Fruit fly (Drosophila melanogaster) whole organism, prepupa: Measurements from ENCODE around the gene CG34039.

Source experiments
- Blimp-1 ChIP-seq: fragments of 200-800 bp; sonication (Bioruptor generic); optimal IDR thresholded peaks from 3 replicates; lab custom pipeline; 2017; ENCODE audit warnings: missing biosample characterization, missing genetic modification characterization, mild to moderate bottlenecking, moderate library complexity, missing genetic modification reagents
- CG10631 ChIP-seq: fragments of 200-800 bp; sonication (Bioruptor generic); optimal IDR thresholded peaks from 2 replicates; lab custom pipeline; 2016; ENCODE audit warnings: missing biosample characterization, missing genetic modification characterization
- CG10669 ChIP-seq: fragments of 200-800 bp; sonication (Bioruptor generic); optimal IDR thresholded peaks from 3 replicates; lab custom pipeline; 2018; ENCODE audit warnings: missing biosample characterization, mild to moderate bottlenecking, missing genetic modification characterization, moderate library complexity
- CG11294 ChIP-seq: fragments of 200-800 bp; sonication (Bioruptor generic); IDR thresholded peaks from 2 replicates; pipeline ENCODE4 v1.3.6; 2022; ENCODE audit warnings: missing biosample characterization, missing genetic modification characterization
- CG11762 ChIP-seq: fragments of 200-800 bp; sonication (Bioruptor generic); optimal IDR thresholded peaks from 3 replicates; lab custom pipeline; 2016; ENCODE audit warnings: missing biosample characterization, missing genetic modification characterization; ENCODE audit not compliant: insufficient read depth
- CG11902 ChIP-seq: fragments of 200-800 bp; sonication (Bioruptor generic); optimal IDR thresholded peaks from 3 replicates; lab custom pipeline; 2016; ENCODE audit warnings: missing biosample characterization, missing genetic modification characterization
- CG15336 ChIP-seq: fragments of 200-800 bp; sonication (Bioruptor generic); IDR thresholded peaks from 2 replicates; pipeline ENCODE4 v1.3.6; 2022; ENCODE audit warnings: missing biosample characterization, missing genetic modification characterization
- CG1621 ChIP-seq: fragments of 200-800 bp; sonication (Bioruptor generic); optimal IDR thresholded peaks from 3 replicates; lab custom pipeline; 2018; ENCODE audit warnings: missing biosample characterization, mild to moderate bottlenecking, missing genetic modification characterization
- CG16779 ChIP-seq: fragments of 200-800 bp; sonication (Bioruptor generic); optimal IDR thresholded peaks from 3 replicates; lab custom pipeline; 2017; ENCODE audit warnings: missing biosample characterization, mild to moderate bottlenecking, missing genetic modification characterization
- CG3032 ChIP-seq: fragments of 200-800 bp; optimal IDR thresholded peaks from 2 replicates; lab custom pipeline; 2019; ENCODE audit warnings: missing biosample characterization, mild to moderate bottlenecking, missing genetic modification characterization, moderate library complexity
- CG31627 ChIP-seq: fragments of 200-800 bp; sonication (Bioruptor generic); optimal IDR thresholded peaks from 3 replicates; lab custom pipeline; 2016; ENCODE audit warnings: missing biosample characterization, missing genetic modification characterization
- CG32006 ChIP-seq: fragments of 200-800 bp; sonication (Bioruptor generic); optimal IDR thresholded peaks from 3 replicates; lab custom pipeline; 2017; ENCODE audit warnings: missing biosample characterization, mild to moderate bottlenecking, missing genetic modification characterization
- CG3919 ChIP-seq: fragments of 200-800 bp; sonication (Bioruptor generic); optimal IDR thresholded peaks from 3 replicates; lab custom pipeline; 2016; ENCODE audit warnings: missing biosample characterization, missing genetic modification characterization
- CG4318 ChIP-seq: fragments of 200-800 bp; sonication (Bioruptor generic); optimal IDR thresholded peaks from 3 replicates; lab custom pipeline; 2017; ENCODE audit warnings: missing biosample characterization, mild to moderate bottlenecking, missing genetic modification characterization
- CG6163 ChIP-seq: fragments of 200-800 bp; sonication (Bioruptor generic); IDR thresholded peaks from 3 replicates; pipeline ENCODE4 v1.3.6; 2022; ENCODE audit warnings: missing biosample characterization, missing genetic modification characterization
- CG6276 ChIP-seq: fragments of 200-800 bp; sonication (Bioruptor generic); optimal IDR thresholded peaks from 2 replicates; lab custom pipeline; 2017; ENCODE audit warnings: missing biosample characterization, mild to moderate bottlenecking, missing genetic modification characterization
- CG6792 ChIP-seq: fragments of 200-800 bp; sonication (Bioruptor generic); optimal IDR thresholded peaks from 3 replicates; lab custom pipeline; 2016; ENCODE audit warnings: missing biosample characterization, missing genetic modification characterization
- CG6808 ChIP-seq: fragments of 200-800 bp; sonication (Bioruptor generic); optimal IDR thresholded peaks from 3 replicates; lab custom pipeline; 2017; ENCODE audit warnings: missing biosample characterization, missing genetic modification characterization, mild to moderate bottlenecking, moderate library complexity, missing genetic modification reagents
- CG6854 ChIP-seq: fragments of 200-800 bp; sonication (Bioruptor generic); optimal IDR thresholded peaks from 2 replicates; lab custom pipeline; 2017; ENCODE audit warnings: missing biosample characterization, mild to moderate bottlenecking, missing genetic modification characterization
- CG7368 ChIP-seq: fragments of 200-800 bp; sonication (Bioruptor generic); optimal IDR thresholded peaks from 3 replicates; lab custom pipeline; 2016; ENCODE audit warnings: missing biosample characterization, missing genetic modification characterization
- CG8119 ChIP-seq: fragments of 200-800 bp; sonication (Bioruptor generic); IDR thresholded peaks from 3 replicates; pipeline ENCODE4 v1.3.6; 2022; ENCODE audit warnings: missing biosample characterization, missing genetic modification characterization
- CG8319 ChIP-seq: fragments of 200-800 bp; sonication (Bioruptor generic); optimal IDR thresholded peaks from 3 replicates; lab custom pipeline; 2016; ENCODE audit warnings: missing biosample characterization, missing genetic modification characterization
- CG8632 ChIP-seq: fragments of 200-800 bp; sonication (Bioruptor generic); optimal IDR thresholded peaks from 3 replicates; lab custom pipeline; 2016; ENCODE audit warnings: missing biosample characterization, missing genetic modification characterization
- CG9139 ChIP-seq: fragments of 200-800 bp; sonication (Bioruptor generic); optimal IDR thresholded peaks from 3 replicates; lab custom pipeline; 2017; ENCODE audit warnings: missing biosample characterization, mild to moderate bottlenecking, missing genetic modification characterization
- Eip78C ChIP-seq: fragments of 200-800 bp; sonication (Bioruptor generic); peaks from one replicate; lab custom pipeline; 2016; ENCODE audit warnings: missing biosample characterization, missing genetic modification characterization
- Ets21C ChIP-seq: fragments of 200-800 bp; sonication (Bioruptor generic); optimal IDR thresholded peaks from 3 replicates; lab custom pipeline; 2016; ENCODE audit warnings: missing biosample characterization, missing genetic modification characterization
- Ets96B ChIP-seq: fragments of 200-800 bp; optimal IDR thresholded peaks from 2 replicates; lab custom pipeline; 2019; ENCODE audit warnings: missing biosample characterization, mild to moderate bottlenecking, missing genetic modification characterization, moderate library complexity
- Gug ChIP-seq: fragments of 200-800 bp; sonication (Bioruptor generic); IDR thresholded peaks from 2 replicates; pipeline ENCODE4 v1.3.6; 2022; ENCODE audit warnings: missing biosample characterization, missing genetic modification characterization
- Hr38 ChIP-seq: sonication (Bioruptor generic); optimal IDR thresholded peaks from 2 replicates; lab custom pipeline; 2016; ENCODE audit warnings: missing biosample characterization, missing genetic modification characterization
- Hr39 ChIP-seq: fragments of 200-800 bp; sonication (Bioruptor generic); optimal IDR thresholded peaks from 2 replicates; lab custom pipeline; 2016; ENCODE audit warnings: missing biosample characterization, missing genetic modification characterization
- Hr4 ChIP-seq: fragments of 200-800 bp; sonication (Bioruptor generic); optimal IDR thresholded peaks from 3 replicates; lab custom pipeline; 2016; ENCODE audit warnings: missing biosample characterization, missing genetic modification characterization
- Lpt ChIP-seq: fragments of 200-800 bp; sonication (Bioruptor generic); optimal IDR thresholded peaks from 3 replicates; lab custom pipeline; 2016; ENCODE audit warnings: missing biosample characterization, missing genetic modification characterization
- Met ChIP-seq: fragments of 200-800 bp; sonication (Bioruptor generic); optimal IDR thresholded peaks from 3 replicates; lab custom pipeline; 2016; ENCODE audit warnings: missing biosample characterization, missing genetic modification characterization
- OdsH ChIP-seq: fragments of 200-800 bp; sonication (Bioruptor generic); optimal IDR thresholded peaks from 3 replicates; lab custom pipeline; 2016; ENCODE audit warnings: missing biosample characterization, missing genetic modification characterization
- Smox ChIP-seq: fragments of 200-800 bp; sonication (Bioruptor generic); optimal IDR thresholded peaks from 3 replicates; lab custom pipeline; 2016; ENCODE audit warnings: missing biosample characterization, missing genetic modification characterization
- Sox15 ChIP-seq: fragments of 200-800 bp; sonication (Bioruptor generic); optimal IDR thresholded peaks from 3 replicates; lab custom pipeline; 2016; ENCODE audit warnings: missing biosample characterization, missing genetic modification characterization
- achi ChIP-seq: fragments of 200-800 bp; sonication (Bioruptor generic); optimal IDR thresholded peaks from 3 replicates; lab custom pipeline; 2016; ENCODE audit warnings: missing biosample characterization, missing genetic modification characterization
- acj6 ChIP-seq: fragments of 200-800 bp; sonication (Bioruptor generic); optimal IDR thresholded peaks from 3 replicates; lab custom pipeline; 2016; ENCODE audit warnings: missing biosample characterization, missing genetic modification characterization
- cyc ChIP-seq: fragments of 200-800 bp; sonication (Bioruptor generic); optimal IDR thresholded peaks from 3 replicates; lab custom pipeline; 2016; ENCODE audit warnings: missing biosample characterization, missing genetic modification characterization
- dac ChIP-seq: fragments of 200-800 bp; sonication (Bioruptor generic); optimal IDR thresholded peaks from 2 replicates; lab custom pipeline; 2017; ENCODE audit warnings: missing biosample characterization, mild to moderate bottlenecking, missing genetic modification characterization
- dsx ChIP-seq: fragments of 200-800 bp; optimal IDR thresholded peaks from 3 replicates; lab custom pipeline; 2019; ENCODE audit warnings: missing biosample characterization, mild to moderate bottlenecking, missing genetic modification characterization, moderate library complexity; ENCODE audit not compliant: poor library complexity, severe bottlenecking
- eg ChIP-seq: fragments of 200-800 bp; sonication (Bioruptor generic); IDR thresholded peaks from 3 replicates; pipeline ENCODE4 v1.3.6; 2022; ENCODE audit warnings: missing biosample characterization, missing genetic modification characterization
- esn ChIP-seq: fragments of 200-800 bp; sonication (Bioruptor generic); optimal IDR thresholded peaks from 2 replicates; lab custom pipeline; 2016; ENCODE audit warnings: missing biosample characterization, mild to moderate bottlenecking, missing genetic modification characterization, moderate library complexity
- fd59A ChIP-seq: fragments of 200-800 bp; sonication (Bioruptor generic); optimal IDR thresholded peaks from 2 replicates; lab custom pipeline; 2017; ENCODE audit warnings: missing biosample characterization, mild to moderate bottlenecking, missing genetic modification characterization, missing genetic modification reagents
- fd85E ChIP-seq: fragments of 200-800 bp; sonication (Bioruptor generic); optimal IDR thresholded peaks from 3 replicates; lab custom pipeline; 2016; ENCODE audit warnings: missing biosample characterization, missing genetic modification characterization
- fkh ChIP-seq: fragments of 200-800 bp; sonication (Bioruptor generic); optimal IDR thresholded peaks from 3 replicates; lab custom pipeline; 2017; ENCODE audit warnings: missing biosample characterization, mild to moderate bottlenecking, missing genetic modification characterization, moderate library complexity
- lz ChIP-seq: fragments of 200-800 bp; sonication (Bioruptor generic); optimal IDR thresholded peaks from 3 replicates; lab custom pipeline; 2016; ENCODE audit warnings: missing biosample characterization, missing genetic modification characterization
- pdm3 ChIP-seq: fragments of 200-800 bp; sonication (Bioruptor generic); optimal IDR thresholded peaks from 3 replicates; lab custom pipeline; 2016; ENCODE audit warnings: missing biosample characterization, missing genetic modification characterization
- salr ChIP-seq, 2 experiments: fragments of 200-800 bp; sonication (Bioruptor generic); optimal IDR thresholded peaks; 3 replicates each; lab custom pipeline; 2016 to 2018; ENCODE audit warnings: missing biosample characterization in 2 of 2, missing genetic modification characterization in 2 of 2, mild to moderate bottlenecking in 1 of 2
- ss ChIP-seq, 2 experiments: fragments of 200-800 bp; sonication (Bioruptor generic); optimal IDR thresholded peaks; 2 replicates in 1 of 2; 3 replicates in 1 of 2; lab custom pipeline; 2017 to 2018; ENCODE audit warnings: mild to moderate bottlenecking in 2 of 2, missing biosample characterization in 2 of 2, missing genetic modification characterization in 2 of 2, moderate library complexity in 1 of 2
- topi ChIP-seq: fragments of 200-800 bp; sonication (Bioruptor generic); optimal IDR thresholded peaks from 3 replicates; lab custom pipeline; 2016; ENCODE audit warnings: missing biosample characterization, missing genetic modification characterization
- vri ChIP-seq: fragments of 200-800 bp; sonication (Bioruptor generic); optimal IDR thresholded peaks from 3 replicates; lab custom pipeline; 2016; ENCODE audit warnings: missing biosample characterization, mild to moderate bottlenecking, missing genetic modification characterization

The CG34039 gene

DNA sequence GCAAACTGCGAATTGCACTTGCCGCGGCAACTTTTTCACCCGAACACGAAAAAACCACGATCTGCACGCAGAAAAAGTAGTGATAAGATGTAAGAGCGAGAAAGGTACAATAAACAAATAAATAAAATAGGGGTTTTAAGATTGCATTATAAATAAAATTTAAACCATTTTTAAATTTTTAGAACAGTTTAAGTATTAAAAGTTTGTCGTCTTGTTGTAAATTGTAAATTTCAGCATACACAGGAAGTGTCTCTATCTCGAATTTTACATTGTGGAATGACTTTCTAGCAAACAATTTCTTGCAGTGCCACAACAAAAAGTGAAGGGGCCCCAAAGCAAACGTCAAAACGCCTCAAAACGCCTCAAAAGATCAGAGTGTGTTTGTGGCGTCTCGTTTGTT, 25.2 kb upstream of the CG34039 start:
- TF ChIP-seq Eip78C (peak; percentile 94), CG6163 (GFP tag; lab: Robert Waterston, UW) (peak; percentile 70; the same call in 2 of the 3 replicates), esn (GFP tag; lab: Kevin White, UChicago) (peak; percentile 50), fd59A (peak; percentile 20), eg (GFP tag; lab: Robert Waterston, UW) (peak; percentile 77), Sox15 (GFP tag; lab: Kevin White, UChicago) (no peak), CG10631 (GFP tag; lab: Kevin White, UChicago) (peak; percentile 63), Ets21C (GFP tag; lab: Kevin White, UChicago) (no peak), pdm3 (GFP tag; lab: Kevin White, UChicago) (peak; percentile 76), Met (GFP tag; lab: Kevin White, UChicago) (peak; percentile 39), CG16779 (tag; lab: Kevin White, UChicago) (no peak), fkh (no peak), CG9139 (GFP tag; lab: Kevin White, UChicago) (no peak), CG11902 (GFP tag; lab: Kevin White, UChicago) (no peak), CG11762 (GFP tag; lab: Kevin White, UChicago) (peak; percentile 47), topi (GFP tag; lab: Kevin White, UChicago) (peak; percentile 49), Ets96B (tag; lab: Kevin White, UChicago) (peak; percentile 62), CG6792 (GFP tag; lab: Kevin White, UChicago) (peak; percentile 51), CG3032 (tag; lab: Kevin White, UChicago) (peak; percentile 62), achi (GFP tag; lab: Kevin White, UChicago) (peak; percentile 73), CG3919 (GFP tag; lab: Kevin White, UChicago) (peak; percentile 70), Hr4 (GFP tag; lab: Kevin White, UChicago) (peak; percentile 91), Hr39 (GFP tag; lab: Kevin White, UChicago) (peak; percentile 8), Hr38 (GFP tag; lab: Kevin White, UChicago) (no peak), salr (GFP tag; optimal IDR thresholded peaks at IDR 0.05; lab: Kevin White, UChicago) (peak in 1 of 2 experiments; percentile 76), vri (GFP tag; lab: Kevin White, UChicago) (no peak), cyc (GFP tag; lab: Kevin White, UChicago) (peak; percentile 20), CG31627 (no peak), dac (peak; percentile 62), CG7368 (GFP tag; lab: Kevin White, UChicago) (peak; percentile 32), ss (GFP tag; optimal IDR thresholded peaks at IDR 0.05; lab: Kevin White, UChicago) (peak; percentile 32 to 35), CG6854 (no peak), Smox (GFP tag; lab: Kevin White, UChicago) (peak; percentile 11), CG32006 (GFP tag; lab: Kevin White, UChicago) (peak; percentile 88), CG1621 (tag; lab: Kevin White, UChicago) (no peak), CG8119 (peak; percentile 89), CG4318 (GFP tag; lab: Kevin White, UChicago) (peak; percentile 75), CG15336 (GFP tag; lab: Robert Waterston, UW) (peak; percentile 86), OdsH (peak; percentile 72), CG8632 (peak; percentile 44), Lpt (GFP tag; lab: Kevin White, UChicago) (peak; percentile 64), CG11294 (0 out of 2 replicates have a peak, but pooled peaks have one; percentile 48), CG6808 (GFP tag; lab: Kevin White, UChicago) (peak; percentile 59), CG10669 (GFP tag; lab: Kevin White, UChicago) (peak; percentile 22), Blimp-1 (no peak), CG8319 (GFP tag; lab: Kevin White, UChicago) (peak; percentile 23), lz (peak; percentile 21), dsx (GFP tag; lab: Kevin White, UChicago) (peak; percentile 56), acj6 (GFP tag; lab: Kevin White, UChicago) (peak; percentile 55), CG6276 (GFP tag; lab: Kevin White, UChicago) (peak; percentile 80), Gug (GFP tag; lab: Robert Waterston, UW) (peak; percentile 71), fd85E (GFP tag; lab: Kevin White, UChicago) (no peak)
